Fruit fly (Drosophila melanogaster): ENCODE measurements around the gene CG7542.

CG7542 gene

DNA sequence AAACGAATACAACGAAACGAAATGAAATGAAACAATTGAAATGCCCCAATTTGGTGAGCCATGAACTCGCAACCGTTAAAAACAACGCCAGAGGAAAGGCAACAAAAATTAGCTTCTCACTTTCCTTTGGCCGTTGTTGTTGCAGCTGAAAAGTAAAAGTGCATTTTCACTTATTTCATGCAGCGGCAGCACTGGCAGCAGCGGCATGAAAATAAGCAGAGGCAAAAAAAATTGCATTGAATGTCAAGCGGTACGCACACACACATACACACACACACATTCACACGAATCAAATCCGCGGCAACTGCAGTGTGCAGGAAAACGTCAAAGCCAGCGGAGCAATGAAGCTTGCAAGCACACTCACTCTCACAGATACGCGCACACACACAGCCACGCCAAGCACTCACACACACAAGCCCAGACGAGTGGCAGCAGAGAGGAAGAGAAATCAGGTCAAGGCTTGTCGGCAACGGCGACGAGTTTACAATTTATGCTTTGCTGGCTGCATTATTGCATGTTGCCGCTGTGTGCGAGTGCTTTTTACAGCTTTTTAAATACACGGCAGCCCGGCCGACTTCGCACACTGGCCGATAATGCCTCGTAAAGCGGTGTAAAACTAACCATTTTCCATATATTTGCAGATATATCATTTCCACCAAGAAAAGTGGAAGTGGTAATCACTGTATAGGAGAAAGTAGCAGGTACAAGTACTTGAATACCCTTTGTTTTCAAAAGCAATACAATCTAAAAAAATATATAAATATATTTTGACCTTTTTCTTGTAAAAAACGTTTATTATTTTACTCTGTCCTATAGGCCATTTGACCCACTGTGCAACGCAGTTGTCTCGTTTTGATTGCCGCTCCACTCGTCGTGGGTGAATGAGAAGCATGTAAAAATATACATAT, 17.0 kb downstream of the CG7542 start (continued):
- TF ChIP-seq CG10366 (GFP tag; IDR thresholded peaks at IDR 0.05): peak; percentile 78
- peak; percentile 52 for TF ChIP-seq Lhr (GFP tag; optimal IDR thresholded peaks at IDR 0.05)
- TF ChIP-seq CG5953 (GFP tag; IDR thresholded peaks at IDR 0.05): peak; percentile 71; the same call in 1 of the 2 replicates
- no peak; the same call in 2 of the 3 replicates for TF ChIP-seq HLH4C (GFP tag; IDR thresholded peaks at IDR 0.05; ENCODE audit: partially characterized antibody)
- peak; percentile 49 for TF ChIP-seq tio (GFP tag; optimal IDR thresholded peaks at IDR 0.05)
- TF ChIP-seq CG7786 (GFP tag; optimal IDR thresholded peaks at IDR 0.05): no peak
- TF ChIP-seq fru (optimal IDR thresholded peaks at IDR 0.05): no peak
- peak; percentile 40; the same call in 1 of the 2 replicates for TF ChIP-seq CG6272 (GFP tag; IDR thresholded peaks at IDR 0.05)
- peak; percentile 82 for TF ChIP-seq CG8478 (optimal IDR thresholded peaks at IDR 0.05)
- TF ChIP-seq ems (GFP tag; optimal IDR thresholded peaks at IDR 0.05): peak; percentile 44
- TF ChIP-seq peb (GFP tag; IDR thresholded peaks at IDR 0.05): peak; percentile 71
- TF ChIP-seq H2.0 (GFP tag; IDR thresholded peaks at IDR 0.05): peak; percentile 57
- peak; percentile 83 for TF ChIP-seq nerfin-1 (tag; optimal IDR thresholded peaks at IDR 0.05)
- no peak for TF ChIP-seq CG33557 (GFP tag; optimal IDR thresholded peaks at IDR 0.05)
- peak; percentile 66 for TF ChIP-seq Nf-YC (tag; optimal IDR thresholded peaks at IDR 0.05)
- TF ChIP-seq CG6254 (GFP tag; optimal IDR thresholded peaks at IDR 0.05): peak; percentile 75
- no peak for TF ChIP-seq CG12236 (GFP tag; optimal IDR thresholded peaks at IDR 0.05)
- TF ChIP-seq CG6813 (GFP tag; optimal IDR thresholded peaks at IDR 0.05): peak; percentile 59
- TF ChIP-seq HHEX (GFP tag; optimal IDR thresholded peaks at IDR 0.05): peak; percentile 78
- peak; percentile 51 for TF ChIP-seq Oaz (GFP tag; IDR thresholded peaks at IDR 0.05)
- TF ChIP-seq Stat92E (GFP tag; optimal IDR thresholded peaks at IDR 0.05): no peak
- peak; percentile 54; the same call in 1 of the 2 replicates for TF ChIP-seq bowl (GFP tag; IDR thresholded peaks at IDR 0.05)
- peak; percentile 76 for TF ChIP-seq CG17385 (GFP tag; optimal IDR thresholded peaks at IDR 0.05)
- peak; percentile 54 for TF ChIP-seq Jarid2 (GFP tag; optimal IDR thresholded peaks at IDR 0.05)
- peak; percentile 83 for TF ChIP-seq Awh (GFP tag; IDR thresholded peaks at IDR 0.05)
- peak; percentile 58 for TF ChIP-seq ap (GFP tag; IDR thresholded peaks at IDR 0.05)
- TF ChIP-seq CG16815 (GFP tag; optimal IDR thresholded peaks at IDR 0.05): peak; percentile 20
- TF ChIP-seq dimm (GFP tag; IDR thresholded peaks at IDR 0.05): peak; percentile 48; the same call in 1 of the 2 replicates
- TF ChIP-seq wek (GFP tag; optimal IDR thresholded peaks at IDR 0.05): peak; percentile 36
- no peak for TF ChIP-seq usp (GFP tag; optimal IDR thresholded peaks at IDR 0.05)
- TF ChIP-seq CG15011 (GFP tag; optimal IDR thresholded peaks at IDR 0.05): peak; percentile 32
- no peak for TF ChIP-seq CG9932 (GFP tag; IDR thresholded peaks at IDR 0.05)
- TF ChIP-seq CG16813 (GFP tag; IDR thresholded peaks at IDR 0.05; ENCODE audit: partially characterized antibody): no peak
- peak; percentile 56 for TF ChIP-seq CG17802 (tag; optimal IDR thresholded peaks at IDR 0.05)
- peak; percentile 9 for TF ChIP-seq CG7987 (GFP tag; optimal IDR thresholded peaks at IDR 0.05)
- no peak for TF ChIP-seq prd (optimal IDR thresholded peaks at IDR 0.05)
- TF ChIP-seq prd (GFP tag; IDR thresholded peaks at IDR 0.05): peak; percentile 75; the same call in 2 of the 3 replicates
- no peak for TF ChIP-seq pan (optimal IDR thresholded peaks at IDR 0.05)
- peak in 1 of 2 experiments; percentile 78 for TF ChIP-seq pan (GFP tag; optimal IDR thresholded peaks at IDR 0.05 in 1 of 2, IDR thresholded peaks at IDR 0.05 in 1 of 2)
- peak; percentile 64 for TF ChIP-seq sqz (GFP tag; optimal IDR thresholded peaks at IDR 0.05)
- peak; percentile 77 for TF ChIP-seq seq (GFP tag; IDR thresholded peaks at IDR 0.05)
- TF ChIP-seq Atf3 (GFP tag; optimal IDR thresholded peaks at IDR 0.05): peak; percentile 4
- TF ChIP-seq dysf (GFP tag; IDR thresholded peaks at IDR 0.05): peak; percentile 79
- peak; percentile 62 for TF ChIP-seq Dek (tag; optimal IDR thresholded peaks at IDR 0.05)
- TF ChIP-seq NK7.1 (GFP tag; optimal IDR thresholded peaks at IDR 0.05): no peak
- no peak for TF ChIP-seq slp2 (GFP tag; optimal IDR thresholded peaks at IDR 0.05)
- peak; percentile 18 for TF ChIP-seq Sry-β (GFP tag; optimal IDR thresholded peaks at IDR 0.05)
- TF ChIP-seq CG14860 (GFP tag; IDR thresholded peaks at IDR 0.05; ENCODE audit: partially characterized antibody): 0 out of 3 replicates have a peak, but pooled peaks have one; percentile 45
- peak; percentile 76 for TF ChIP-seq Lim3 (GFP tag; IDR thresholded peaks at IDR 0.05)

Measured in whole organism, embryonic.